Worm (Caenorhabditis elegans): ENCODE data around the gene D1086.10.

DNA sequence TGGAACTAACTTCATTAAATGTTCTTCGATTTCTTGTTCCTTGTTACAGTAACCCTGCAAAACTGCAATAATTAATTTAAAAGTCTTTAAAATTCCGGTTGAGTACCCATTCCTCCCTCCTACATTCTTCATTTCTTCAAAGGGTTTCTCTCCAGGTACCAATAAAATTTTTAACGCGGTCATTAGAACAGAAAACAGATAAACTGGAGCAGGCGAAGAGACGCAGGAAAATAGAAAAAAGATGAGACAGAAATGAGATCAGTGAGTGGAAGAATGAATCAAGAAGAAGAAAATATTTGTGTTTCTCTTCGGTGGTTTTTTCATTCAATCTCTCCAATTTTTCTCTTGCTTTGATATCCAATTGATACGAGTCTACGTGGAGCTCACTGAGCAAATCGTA lies 11.3 kb downstream of the D1086.10 start, which contains the start of gene D1086.8:
- TF ChIP-seq T22C8.4 (GFP tag; IDR thresholded peaks at IDR 0.05) (no peak), ref-1 (GFP tag; conservative IDR thresholded peaks at IDR 0.05) (no peak), ztf-23 (GFP tag; IDR thresholded peaks at IDR 0.05) (no peak), flt-1 (GFP tag; IDR thresholded peaks at IDR 0.05) (no peak)

Data from whole organism, midembryonic.